Worm (Caenorhabditis elegans) whole organism, midembryonic: Measurements from ENCODE around the gene cest-26.

Experiments
- T22C8.4 ChIP-seq: fragments of 200-800 bp; sonication (Bioruptor generic); IDR thresholded peaks from 2 replicates; pipeline ENCODE4 v1.3.6; 2022; ENCODE audit warnings: missing genetic modification characterization, missing compliant biosample characterization
- cog-1 ChIP-seq: sonication (generic microtip); optimal IDR thresholded peaks from 2 replicates; lab custom pipeline; 2016; ENCODE audit warnings: missing genetic modification characterization, missing compliant biosample characterization
- flt-1 ChIP-seq: fragments of 200-800 bp; sonication (Bioruptor generic); IDR thresholded peaks from 2 replicates; pipeline ENCODE4 v1.3.6; 2022; ENCODE audit warnings: missing genetic modification characterization, missing compliant biosample characterization
- klf-2 ChIP-seq: fragments of 200-800 bp; sonication (Bioruptor generic); conservative IDR thresholded peaks from 2 replicates; pipeline ENCODE4 v1.3.6; 2022; ENCODE audit warnings: missing genetic modification reagents, missing genetic modification characterization, missing compliant biosample characterization
- med-1 ChIP-seq: sonication (generic microtip); optimal IDR thresholded peaks from 2 replicates; lab custom pipeline; 2017; ENCODE audit warnings: missing genetic modification characterization, mild to moderate bottlenecking, missing compliant biosample characterization, antibody characterized with exemption, missing genetic modification reagents; ENCODE audit not compliant: insufficient read depth
- ref-1 ChIP-seq: fragments of 200-800 bp; sonication (Bioruptor generic); conservative IDR thresholded peaks from 2 replicates; pipeline ENCODE4 v1.3.6; 2022; ENCODE audit warnings: missing genetic modification reagents, missing genetic modification characterization, missing compliant biosample characterization
- tab-1 ChIP-seq: fragments of 200-800 bp; sonication (Bioruptor generic); IDR thresholded peaks from 2 replicates; pipeline ENCODE4 v1.3.6; 2022; ENCODE audit warnings: missing genetic modification characterization, missing compliant biosample characterization
- ztf-23 ChIP-seq: fragments of 200-800 bp; sonication (Bioruptor generic); IDR thresholded peaks from 2 replicates; pipeline ENCODE4 v1.3.6; 2022; ENCODE audit warnings: missing genetic modification reagents, missing genetic modification characterization, missing compliant biosample characterization
- ztf-29 ChIP-seq: fragments of 200-800 bp; sonication (Bioruptor generic); IDR thresholded peaks from 2 replicates; pipeline ENCODE4 v1.3.6; 2022; ENCODE audit warnings: missing genetic modification reagents, missing genetic modification characterization, missing compliant biosample characterization

DNA sequence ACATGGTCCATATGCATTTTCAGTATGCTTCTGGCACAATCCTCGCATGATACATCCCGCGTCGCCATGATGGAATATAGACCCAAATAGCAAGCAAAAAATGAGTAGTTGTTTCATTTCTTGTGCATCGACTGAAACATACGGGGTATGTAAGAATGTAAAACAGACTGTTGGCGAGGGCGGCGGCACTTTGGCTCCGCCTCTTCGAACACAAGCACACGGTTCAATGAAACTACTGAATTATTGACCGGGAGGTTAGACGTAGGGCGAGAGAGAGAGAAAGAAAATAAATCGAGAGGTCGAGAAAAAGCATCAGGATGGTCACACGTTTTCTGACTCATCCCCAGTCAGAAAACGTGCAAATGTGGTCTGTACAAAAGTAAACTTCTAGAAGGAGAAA, 42.5 kb upstream of the cest-26 start:
- TF ChIP-seq T22C8.4 (GFP tag; lab: Robert Waterston, UW) (no peak), ztf-29 (GFP tag; lab: Robert Waterston, UW) (no peak), tab-1 (GFP tag; lab: Robert Waterston, UW) (no peak), med-1 (GFP tag; lab: Kevin White, UChicago) (no peak), cog-1 (tag; lab: Kevin White, UChicago) (no peak), flt-1 (GFP tag; lab: Robert Waterston, UW) (no peak), ztf-23 (GFP tag; lab: Robert Waterston, UW) (no peak), klf-2 (GFP tag; lab: Robert Waterston, UW) (no peak), ref-1 (no peak)
